Worm (Caenorhabditis elegans) whole organism, young adult: ENCODE measurements around the gene M106.7.
"Not testable (repeated sequence)": the region's sequence is repeated elsewhere in the genome, so short reads cannot be mapped to it uniquely, and the experiment has no call there.

Experiments
- C06A6.2 ChIP-seq: fragments of 200-800 bp; sonication (Bioruptor generic); conservative IDR thresholded peaks from 2 replicates; pipeline ENCODE4 v1.3.6; 2022; ENCODE audit warnings: missing genetic modification characterization, missing compliant biosample characterization
- D2030.7 ChIP-seq: fragments of 200-800 bp; sonication (Bioruptor generic); IDR thresholded peaks from 2 replicates; pipeline ENCODE4 v1.3.6; 2022; ENCODE audit warnings: missing genetic modification reagents, missing genetic modification characterization, missing compliant biosample characterization
- F22D6.2 ChIP-seq: sonication (generic microtip); optimal IDR thresholded peaks from 2 replicates; lab custom pipeline; 2016; ENCODE audit warnings: mild to moderate bottlenecking, missing genetic modification characterization, missing compliant biosample characterization
- F49E8.2 ChIP-seq: sonication (generic microtip); optimal IDR thresholded peaks from 3 replicates; lab custom pipeline; 2017; ENCODE audit warnings: missing genetic modification characterization, mild to moderate bottlenecking, missing compliant biosample characterization, antibody characterized with exemption, moderate library complexity; ENCODE audit not compliant: insufficient read depth
- F52B5.7 ChIP-seq: sonication (generic microtip); optimal IDR thresholded peaks from 2 replicates; lab custom pipeline; 2016; ENCODE audit warnings: mild to moderate bottlenecking, missing genetic modification characterization, missing compliant biosample characterization
- T07F8.4 ChIP-seq: sonication (generic microtip); optimal IDR thresholded peaks from 2 replicates; lab custom pipeline; 2016; ENCODE audit warnings: mild to moderate bottlenecking, missing genetic modification characterization, moderate library complexity, missing compliant biosample characterization
- T26A5.8 ChIP-seq: sonication (generic microtip); optimal IDR thresholded peaks from 2 replicates; lab custom pipeline; 2016; ENCODE audit warnings: missing genetic modification characterization, missing compliant biosample characterization
- Y53G8AR.9 ChIP-seq: fragments of 200-800 bp; sonication (Bioruptor generic); conservative IDR thresholded peaks from 2 replicates; pipeline ENCODE4 v1.3.6; 2022; ENCODE audit warnings: missing genetic modification reagents, missing genetic modification characterization, missing compliant biosample characterization
- Y79H2A.3 ChIP-seq: fragments of 200-800 bp; sonication (Bioruptor generic); conservative IDR thresholded peaks from 2 replicates; pipeline ENCODE4 v1.3.6; 2022; ENCODE audit warnings: missing genetic modification reagents, missing genetic modification characterization, missing compliant biosample characterization
- Y95B8A.8 ChIP-seq: fragments of 200-800 bp; sonication (Bioruptor generic); IDR thresholded peaks from 2 replicates; pipeline ENCODE4 v1.3.6; 2022; ENCODE audit warnings: missing genetic modification reagents, missing genetic modification characterization, missing compliant biosample characterization
- aptf-3 ChIP-seq: fragments of 200-800 bp; sonication (Bioruptor generic); IDR thresholded peaks from 2 replicates; pipeline ENCODE4 v1.3.6; 2022; ENCODE audit warnings: missing genetic modification characterization, missing compliant biosample characterization
- cebp-1 ChIP-seq, 2 experiments: fragments of 200-800 bp in 1 of 2; sonication (Bioruptor generic) in 1 of 2; sonication (generic microtip) in 1 of 2; IDR thresholded peaks in 1 of 2; optimal IDR thresholded peaks in 1 of 2; 2 replicates each; pipeline versions ENCODE4 v1.3.6 to Lab custom; 2017 to 2022; ENCODE audit warnings: missing compliant biosample characterization in 2 of 2, missing genetic modification characterization in 2 of 2, mild to moderate bottlenecking in 1 of 2, missing genetic modification reagents in 1 of 2, moderate library complexity in 1 of 2
- ceh-58 ChIP-seq: fragments of 200-800 bp; sonication (Bioruptor generic); IDR thresholded peaks from 2 replicates; pipeline ENCODE4 v1.3.6; 2022; ENCODE audit warnings: missing genetic modification characterization, missing compliant biosample characterization
- chd-7 ChIP-seq: sonication (generic microtip); optimal IDR thresholded peaks from 2 replicates; lab custom pipeline; 2016; ENCODE audit warnings: mild to moderate bottlenecking, missing genetic modification characterization, moderate library complexity, missing compliant biosample characterization
- die-1 ChIP-seq: sonication (generic microtip); optimal IDR thresholded peaks from 2 replicates; lab custom pipeline; 2016; ENCODE audit warnings: missing genotype, mild to moderate bottlenecking, missing genetic modification characterization, missing compliant biosample characterization
- efl-1 ChIP-seq: fragments of 150-350 bp; optimal IDR thresholded peaks from 2 replicates; lab custom pipeline; 2014; ENCODE audit warnings: missing biosample characterization, missing genetic modification reagents, missing genetic modification characterization
- ekl-4 ChIP-seq: fragments of 200-800 bp; sonication (Bioruptor generic); IDR thresholded peaks from 2 replicates; pipeline ENCODE4 v1.3.6; 2022; ENCODE audit warnings: missing genetic modification reagents, missing genetic modification characterization, missing compliant biosample characterization
- ets-4 ChIP-seq: fragments of 200-800 bp; sonication (Bioruptor generic); optimal IDR thresholded peaks from 2 replicates; lab custom pipeline; 2018; ENCODE audit warnings: mild to moderate bottlenecking, missing genetic modification characterization, missing compliant biosample characterization
- hlh-12 ChIP-seq: sonication (generic microtip); optimal IDR thresholded peaks from 2 replicates; lab custom pipeline; 2016; ENCODE audit warnings: missing genetic modification characterization, missing compliant biosample characterization
- hlh-26 ChIP-seq: fragments of 200-800 bp; sonication (Bioruptor generic); conservative IDR thresholded peaks from 2 replicates; pipeline ENCODE4 v1.3.6; 2022; ENCODE audit warnings: missing genetic modification reagents, missing genetic modification characterization, missing compliant biosample characterization
- hmg-1.2 ChIP-seq: fragments of 200-800 bp; sonication (Bioruptor generic); IDR thresholded peaks from 2 replicates; pipeline ENCODE4 v1.3.6; 2022; ENCODE audit warnings: missing genetic modification reagents, missing genetic modification characterization, missing compliant biosample characterization
- hrde-1 ChIP-seq: sonication (generic microtip); optimal IDR thresholded peaks from 2 replicates; lab custom pipeline; 2016; ENCODE audit warnings: missing genetic modification characterization, mild to moderate bottlenecking, missing compliant biosample characterization, moderate library complexity, missing genotype, missing genetic modification reagents, borderline replicate concordance
- lag-1 ChIP-seq: fragments of 200-800 bp; sonication (Bioruptor generic); IDR thresholded peaks from 2 replicates; pipeline ENCODE4 v1.3.6; 2022; ENCODE audit warnings: missing genetic modification reagents, missing genetic modification characterization, missing compliant biosample characterization
- let-607 ChIP-seq, 2 experiments: fragments of 200-800 bp in 1 of 2; sonication (Bioruptor generic) in 1 of 2; sonication (generic microtip) in 1 of 2; optimal IDR thresholded peaks; 2 replicates each; lab custom pipeline; 2016 to 2018; ENCODE audit warnings: mild to moderate bottlenecking in 2 of 2, missing compliant biosample characterization in 2 of 2, missing genetic modification characterization in 2 of 2, moderate library complexity in 2 of 2, missing genotype in 1 of 2
- lin-26 ChIP-seq: fragments of 200-800 bp; sonication (Bioruptor generic); IDR thresholded peaks from 2 replicates; pipeline ENCODE4 v1.3.6; 2022; ENCODE audit warnings: missing genetic modification reagents, missing genetic modification characterization, missing compliant biosample characterization
- lin-40 ChIP-seq: sonication (generic microtip); optimal IDR thresholded peaks from 2 replicates; lab custom pipeline; 2016; ENCODE audit warnings: missing genetic modification characterization, mild to moderate bottlenecking, missing compliant biosample characterization, missing genotype, missing genetic modification reagents
- madf-6 ChIP-seq: fragments of 200-800 bp; sonication (Bioruptor generic); IDR thresholded peaks from 2 replicates; pipeline ENCODE4 v1.3.6; 2022; ENCODE audit warnings: missing genetic modification reagents, missing genetic modification characterization, missing compliant biosample characterization
- nfyb-1 ChIP-seq: fragments of 200-800 bp; sonication (Bioruptor generic); IDR thresholded peaks from 2 replicates; pipeline ENCODE4 v1.3.6; 2022; ENCODE audit warnings: missing genetic modification reagents, missing genetic modification characterization, missing compliant biosample characterization
- pha-4 ChIP-seq: fragments of 150-350 bp; sonication (generic microtip); optimal IDR thresholded peaks from 2 replicates; lab custom pipeline; 2014; ENCODE audit warnings: missing biosample characterization, missing genetic modification reagents, missing genetic modification characterization
- repo-1 ChIP-seq: sonication (generic microtip); optimal IDR thresholded peaks from 2 replicates; lab custom pipeline; 2017; ENCODE audit warnings: mild to moderate bottlenecking, missing genetic modification characterization, missing compliant biosample characterization
- sea-2 ChIP-seq: fragments of 200-800 bp; sonication (Bioruptor generic); IDR thresholded peaks from 2 replicates; pipeline ENCODE4 v1.3.6; 2022; ENCODE audit warnings: missing genetic modification characterization, missing compliant biosample characterization
- snpc-1.3 ChIP-seq: sonication (generic microtip); optimal IDR thresholded peaks from 2 replicates; lab custom pipeline; 2017; ENCODE audit warnings: missing genetic modification characterization, mild to moderate bottlenecking, missing compliant biosample characterization, antibody characterized with exemption, moderate library complexity, missing genotype, missing genetic modification reagents; ENCODE audit not compliant: insufficient read depth
- tlf-1 ChIP-seq: fragments of 200-800 bp; sonication (Bioruptor generic); optimal IDR thresholded peaks from 2 replicates; lab custom pipeline; 2018; ENCODE audit warnings: mild to moderate bottlenecking, missing genetic modification characterization, missing compliant biosample characterization
- unc-130 ChIP-seq: sonication (generic microtip); optimal IDR thresholded peaks from 2 replicates; lab custom pipeline; 2016; ENCODE audit warnings: missing genetic modification reagents, missing genetic modification characterization, missing compliant biosample characterization
- unc-62 ChIP-seq: fragments of 150-350 bp; optimal IDR thresholded peaks from 2 replicates; lab custom pipeline; 2014; ENCODE audit warnings: missing biosample characterization, missing genetic modification reagents, missing genetic modification characterization
- zim-3 ChIP-seq: sonication (generic microtip); optimal IDR thresholded peaks from 2 replicates; lab custom pipeline; 2017; ENCODE audit warnings: mild to moderate bottlenecking, missing genetic modification characterization, moderate library complexity, missing compliant biosample characterization

Gene M106.7

ce11 chrII:10857077-10857476 lies at the start of gene M106.7:
M106.7 (minus strand) TSS chrII:10857177.
- no peak for TF ChIP-seq unc-130 (GFP tag; lab: Kevin White, UChicago)
- TF ChIP-seq T26A5.8 (tag; lab: Kevin White, UChicago), result no peak
- no peak for TF ChIP-seq madf-6 (GFP tag; lab: Robert Waterston, UW)
- TF ChIP-seq hrde-1 (tag; lab: Kevin White, UChicago), result no peak
- TF ChIP-seq Y79H2A.3, result no peak
- no peak for TF ChIP-seq let-607 (tag; optimal IDR thresholded peaks at IDR 0.05; lab: Kevin White, UChicago)
- no peak for TF ChIP-seq aptf-3 (GFP tag; lab: Robert Waterston, UW)
- TF ChIP-seq F49E8.2 (tag; lab: Kevin White, UChicago), result no peak
- no peak for TF ChIP-seq unc-62 (GFP tag; lab: Kevin White, UChicago)
- no peak for TF ChIP-seq efl-1 (GFP tag; lab: Kevin White, UChicago)
- TF ChIP-seq nfyb-1 (GFP tag; lab: Robert Waterston, UW), result no peak
- TF ChIP-seq chd-7 (tag; lab: Kevin White, UChicago), result no peak
- no peak for TF ChIP-seq snpc-1.3 (tag; lab: Kevin White, UChicago)
- no peak for TF ChIP-seq sea-2 (GFP tag; lab: Robert Waterston, UW)
- TF ChIP-seq cebp-1 (GFP tag; IDR thresholded peaks at IDR 0.05; lab: Robert Waterston, UW), result no peak
- no peak for TF ChIP-seq cebp-1 (tag; optimal IDR thresholded peaks at IDR 0.05; lab: Kevin White, UChicago)

DNA sequence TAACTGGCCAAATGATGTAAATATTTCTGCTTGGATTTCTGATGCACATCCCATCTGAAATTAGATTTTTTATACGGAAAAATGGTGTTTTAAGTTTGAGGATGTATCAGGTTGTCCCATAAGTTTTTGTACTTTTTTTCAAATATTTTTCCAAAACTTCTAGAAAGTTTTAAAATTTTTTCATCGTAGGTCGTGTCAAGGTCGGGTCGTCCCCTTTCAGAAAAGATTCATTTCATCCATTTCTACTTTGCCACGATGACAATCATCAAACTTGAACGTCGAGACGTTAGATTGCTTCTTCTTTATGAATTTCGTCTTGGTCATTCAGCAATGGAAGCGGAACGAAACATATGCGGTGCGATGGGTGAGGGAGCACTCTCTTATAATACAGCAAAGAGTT lies 47.4 kb upstream of the M106.7 start, which contains the start of gene sra-12:
Gene sra-12, minus strand, starts transcription at position 101 of the 400 bp plus-strand sequence.
- TF ChIP-seq hlh-12, D2030.7, lin-40: not testable (repeated sequence)

DNA sequence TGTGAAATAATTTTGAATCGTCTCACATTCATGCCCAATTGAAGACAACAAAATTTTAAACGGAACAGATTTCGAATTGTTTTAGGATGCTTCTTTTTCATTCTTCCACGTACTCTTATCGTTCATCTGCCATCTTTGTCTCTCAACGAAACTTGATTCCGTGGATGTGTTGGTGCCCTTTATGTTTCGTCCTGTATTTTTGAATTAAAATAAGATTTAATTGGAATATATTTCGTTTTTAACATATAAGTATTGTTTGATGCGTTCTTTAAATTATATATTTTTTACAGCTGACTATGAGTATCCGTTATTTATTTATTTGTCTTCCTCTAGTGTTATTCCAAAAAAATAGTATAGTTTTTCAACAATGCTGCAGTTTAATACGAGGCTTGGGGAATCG lies 45.1 kb upstream of the M106.7 start, which contains the start of gene gly-1:
Gene gly-1, minus strand, starts transcription at position 101 of the 400 bp plus-strand sequence.
- no peak for TF ChIP-seq pha-4 (tag; lab: Kevin White, UChicago)
- TF ChIP-seq Y95B8A.8, result no peak
- no peak for TF ChIP-seq die-1
- no peak for TF ChIP-seq ceh-58 (GFP tag; lab: Robert Waterston, UW)
- no peak for TF ChIP-seq F52B5.7 (tag; lab: Kevin White, UChicago)
- TF ChIP-seq ets-4 (GFP tag; lab: Kevin White, UChicago), result no peak
- no peak for TF ChIP-seq repo-1
- no peak for TF ChIP-seq hlh-26 (GFP tag; lab: Robert Waterston, UW)
- TF ChIP-seq ekl-4 (GFP tag; lab: Robert Waterston, UW), result no peak
- TF ChIP-seq lin-26 (GFP tag; lab: Robert Waterston, UW), result no peak
- no peak for TF ChIP-seq hmg-1.2 (GFP tag; lab: Robert Waterston, UW)
- TF ChIP-seq C06A6.2 (GFP tag; lab: Robert Waterston, UW), result no peak
- no peak for TF ChIP-seq lin-40
- no peak for TF ChIP-seq Y53G8AR.9 (GFP tag; lab: Robert Waterston, UW)
- no peak for TF ChIP-seq F22D6.2 (tag; lab: Kevin White, UChicago)
- TF ChIP-seq efl-1 (GFP tag; lab: Kevin White, UChicago), result no peak

DNA sequence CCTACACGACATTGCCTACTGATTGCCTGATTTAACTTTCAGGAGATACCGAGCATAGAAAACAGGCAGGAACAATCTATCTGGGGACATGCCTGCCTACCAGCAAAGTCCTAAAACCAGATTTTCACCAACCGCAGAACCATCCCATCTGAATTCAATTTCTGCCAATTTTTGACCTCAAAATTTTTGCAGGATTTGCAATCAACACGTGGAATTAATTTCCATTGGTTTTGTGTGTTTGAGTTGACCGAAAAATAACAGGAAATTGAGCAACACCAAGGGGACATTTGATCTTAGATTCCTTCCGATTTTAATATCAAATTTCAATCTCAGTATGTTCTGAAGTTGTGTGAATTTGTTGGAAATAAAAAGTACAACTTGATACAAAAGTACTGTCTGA lies 42.0 kb upstream of the M106.7 start:
- TF ChIP-seq T07F8.4 (tag; lab: Kevin White, UChicago) (no peak), lag-1 (GFP tag; lab: Robert Waterston, UW) (no peak), tlf-1 (GFP tag; lab: Kevin White, UChicago) (no peak), zim-3 (tag; lab: Kevin White, UChicago) (no peak)
